Worm (Caenorhabditis elegans) whole organism, L4/young adult: ENCODE measurements around the gene F07C4.10.

ENCODE experiments used
- dao-5 ChIP-seq: sonication (generic microtip); optimal IDR thresholded peaks from 2 replicates; lab custom pipeline; 2016; ENCODE audit warnings: missing genotype, missing genetic modification characterization, moderate library complexity, missing compliant biosample characterization
- him-1 ChIP-seq: sonication (generic microtip); optimal IDR thresholded peaks from 2 replicates; lab custom pipeline; 2016; ENCODE audit warnings: missing genotype, missing genetic modification reagents, missing genetic modification characterization, missing compliant biosample characterization

DNA sequence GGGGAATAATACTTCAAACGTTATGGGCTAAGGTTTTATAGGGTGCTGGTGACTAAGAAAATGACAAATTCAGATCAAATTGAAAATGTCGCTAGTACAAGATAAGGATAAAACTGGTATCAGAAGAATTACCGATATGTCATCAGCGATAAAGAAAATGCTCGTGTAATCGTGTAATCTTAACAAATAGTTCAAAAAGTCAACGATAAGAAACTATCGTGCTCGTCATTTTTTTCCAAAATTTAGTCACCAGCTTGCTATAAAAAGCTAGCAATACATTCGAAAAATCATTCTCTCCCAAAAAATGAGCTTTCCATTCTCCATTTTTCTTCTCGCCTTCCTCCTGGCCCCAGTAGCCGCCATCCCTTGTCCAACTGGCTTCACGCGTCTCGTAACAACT is 1.9 kb downstream of the F07C4.10 start, which contains the start of gene clec-45:
- no peak for TF ChIP-seq dao-5
- TF ChIP-seq him-1 = no peak
